Fruit fly (Drosophila melanogaster): Measurements from ENCODE around the gene CheA87a.
A peak's percentile ranks its signal among the peaks of the same experiment; 100 is the strongest.

The CheA87a gene

DNA sequence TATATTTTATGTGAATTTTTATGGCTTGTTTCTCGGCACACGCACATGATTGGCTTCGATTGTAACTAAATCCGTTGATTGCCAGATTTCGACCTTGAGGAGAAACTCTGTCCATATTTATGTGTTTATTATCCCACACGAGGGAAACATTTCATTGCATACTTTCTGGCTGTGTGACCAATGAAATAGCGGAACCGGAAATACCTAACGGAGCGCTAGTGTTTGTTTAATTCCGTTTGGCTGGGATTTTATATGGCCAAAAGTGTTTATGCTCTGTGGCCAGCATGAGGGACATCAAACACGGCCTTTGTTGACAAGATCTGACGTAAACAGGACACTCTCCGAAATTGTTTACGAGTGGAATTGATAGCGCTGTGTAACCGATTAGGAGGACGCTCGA lies 49.6 kb upstream of the CheA87a start (continued):
- TF ChIP-seq CG12071 (GFP tag; optimal IDR thresholded peaks at IDR 0.05), result peak; percentile 67
- peak; percentile 42 for TF ChIP-seq CG31441 (GFP tag; IDR thresholded peaks at IDR 0.05)
- peak; percentile 52 for TF ChIP-seq PHDP (tag; optimal IDR thresholded peaks at IDR 0.05)
- TF ChIP-seq Lhr (GFP tag; optimal IDR thresholded peaks at IDR 0.05), result peak; percentile 4
- peak; percentile 30; the same call in 1 of the 2 replicates for TF ChIP-seq ttk (GFP tag; IDR thresholded peaks at IDR 0.05)
- peak; percentile 2 for TF ChIP-seq CoRest (tag; optimal IDR thresholded peaks at IDR 0.05)
- peak; percentile 51 for TF ChIP-seq CG4707 (GFP tag; optimal IDR thresholded peaks at IDR 0.05)
- TF ChIP-seq z (GFP tag; IDR thresholded peaks at IDR 0.05), result peak; percentile 51; the same call in 1 of the 3 replicates
- TF ChIP-seq CG8765 (GFP tag; IDR thresholded peaks at IDR 0.05), result no peak
- TF ChIP-seq CG17829 (tag; optimal IDR thresholded peaks at IDR 0.05), result no peak
- TF ChIP-seq CG13894 (tag; optimal IDR thresholded peaks at IDR 0.05), result no peak
- peak; percentile 92 for TF ChIP-seq Med (GFP tag)
- no peak for TF ChIP-seq lab (GFP tag; optimal IDR thresholded peaks at IDR 0.05)
- peak; percentile 29 for TF ChIP-seq odd (GFP tag; optimal IDR thresholded peaks at IDR 0.05)
- peak in 1 of 2 experiments; percentile 23 for TF ChIP-seq Eip74EF (GFP tag; optimal IDR thresholded peaks at IDR 0.05)
- no peak for TF ChIP-seq amos (GFP tag; IDR thresholded peaks at IDR 0.05; ENCODE audit: partially characterized antibody)
- no peak for TF ChIP-seq CG6272 (GFP tag; IDR thresholded peaks at IDR 0.05)
- peak; percentile 16; the same call in 1 of the 2 replicates for TF ChIP-seq sens-2 (GFP tag; IDR thresholded peaks at IDR 0.05)
- no peak for TF ChIP-seq pita (GFP tag; optimal IDR thresholded peaks at IDR 0.05)
- TF ChIP-seq cg (GFP tag; optimal IDR thresholded peaks at IDR 0.05), result no peak
- TF ChIP-seq Hmx (GFP tag; optimal IDR thresholded peaks at IDR 0.05), result no peak
- TF ChIP-seq peb (GFP tag; IDR thresholded peaks at IDR 0.05), result 0 out of 2 replicates have a peak, but pooled peaks have one; percentile 11
- TF ChIP-seq CG17912 (GFP tag; optimal IDR thresholded peaks at IDR 0.05), result peak; percentile 8
- no peak for TF ChIP-seq sc (optimal IDR thresholded peaks at IDR 0.05)
- TF ChIP-seq sc (GFP tag; optimal IDR thresholded peaks at IDR 0.05), result peak; percentile 27
- TF ChIP-seq CG12659 (GFP tag; optimal IDR thresholded peaks at IDR 0.05), result peak; percentile 8
- no peak for TF ChIP-seq nom (GFP tag; optimal IDR thresholded peaks at IDR 0.05)
- no peak for TF ChIP-seq cwo (GFP tag; optimal IDR thresholded peaks at IDR 0.05)
- TF ChIP-seq exex (tag; optimal IDR thresholded peaks at IDR 0.05), result no peak
- TF ChIP-seq knrl (GFP tag; IDR thresholded peaks at IDR 0.05; ENCODE audit: partially characterized antibody), result no peak
- no peak for TF ChIP-seq CG4328 (GFP tag; optimal IDR thresholded peaks at IDR 0.05)
- peak; percentile 4 for TF ChIP-seq Hsf (GFP tag; optimal IDR thresholded peaks at IDR 0.05)
- peak; percentile 15 for TF ChIP-seq nmo (GFP tag; optimal IDR thresholded peaks at IDR 0.05)
- no peak for TF ChIP-seq jumu (GFP tag; optimal IDR thresholded peaks at IDR 0.05)
- peak; percentile 5 for TF ChIP-seq CG10209 (GFP tag; optimal IDR thresholded peaks at IDR 0.05)
- TF ChIP-seq Meics (GFP tag; optimal IDR thresholded peaks at IDR 0.05), result peak; percentile 31
- TF ChIP-seq ara (GFP tag; IDR thresholded peaks at IDR 0.05), result no peak
- TF ChIP-seq CG18619 (GFP tag; optimal IDR thresholded peaks at IDR 0.05), result peak; percentile 21
- no peak for TF ChIP-seq CG15696 (tag; optimal IDR thresholded peaks at IDR 0.05)
- TF ChIP-seq Fer3 (tag; optimal IDR thresholded peaks at IDR 0.05), result peak; percentile 19
- TF ChIP-seq CkIIα-i1 (GFP tag; IDR thresholded peaks at IDR 0.05), result no peak
- no peak for TF ChIP-seq gcm2 (GFP tag; optimal IDR thresholded peaks at IDR 0.05)
- TF ChIP-seq fd3F (GFP tag; optimal IDR thresholded peaks at IDR 0.05), result peak; percentile 15
- no peak for TF ChIP-seq Antp (GFP tag; optimal IDR thresholded peaks at IDR 0.05)
- TF ChIP-seq oc (tag; optimal IDR thresholded peaks at IDR 0.05), result peak; percentile 6
- no peak for TF ChIP-seq Nf-YA (GFP tag; IDR thresholded peaks at IDR 0.05)
- TF ChIP-seq B-H2 (GFP tag; optimal IDR thresholded peaks at IDR 0.05), result no peak
- TF ChIP-seq YL-1 (GFP tag; optimal IDR thresholded peaks at IDR 0.05), result no peak
- no peak for TF ChIP-seq bcd (GFP tag; optimal IDR thresholded peaks at IDR 0.05)
- TF ChIP-seq CG14667 (GFP tag; IDR thresholded peaks at IDR 0.05), result no peak

All from whole organism, embryonic.